Fruit fly (Drosophila melanogaster) whole organism, prepupa: Measurements from ENCODE around the gene Ubr1.

ENCODE experiments used
- Blimp-1 ChIP-seq: fragments of 200-800 bp; sonication (Bioruptor generic); optimal IDR thresholded peaks from 3 replicates; lab custom pipeline; 2017; ENCODE audit warnings: missing biosample characterization, missing genetic modification characterization, mild to moderate bottlenecking, moderate library complexity, missing genetic modification reagents
- CG10631 ChIP-seq: fragments of 200-800 bp; sonication (Bioruptor generic); optimal IDR thresholded peaks from 2 replicates; lab custom pipeline; 2016; ENCODE audit warnings: missing biosample characterization, missing genetic modification characterization
- CG10669 ChIP-seq: fragments of 200-800 bp; sonication (Bioruptor generic); optimal IDR thresholded peaks from 3 replicates; lab custom pipeline; 2018; ENCODE audit warnings: missing biosample characterization, mild to moderate bottlenecking, missing genetic modification characterization, moderate library complexity
- CG11294 ChIP-seq: fragments of 200-800 bp; sonication (Bioruptor generic); IDR thresholded peaks from 2 replicates; pipeline ENCODE4 v1.3.6; 2022; ENCODE audit warnings: missing biosample characterization, missing genetic modification characterization
- CG11762 ChIP-seq: fragments of 200-800 bp; sonication (Bioruptor generic); optimal IDR thresholded peaks from 3 replicates; lab custom pipeline; 2016; ENCODE audit warnings: missing biosample characterization, missing genetic modification characterization; ENCODE audit not compliant: insufficient read depth
- CG15336 ChIP-seq: fragments of 200-800 bp; sonication (Bioruptor generic); IDR thresholded peaks from 2 replicates; pipeline ENCODE4 v1.3.6; 2022; ENCODE audit warnings: missing biosample characterization, missing genetic modification characterization
- CG1621 ChIP-seq: fragments of 200-800 bp; sonication (Bioruptor generic); optimal IDR thresholded peaks from 3 replicates; lab custom pipeline; 2018; ENCODE audit warnings: missing biosample characterization, mild to moderate bottlenecking, missing genetic modification characterization
- CG16779 ChIP-seq: fragments of 200-800 bp; sonication (Bioruptor generic); optimal IDR thresholded peaks from 3 replicates; lab custom pipeline; 2017; ENCODE audit warnings: missing biosample characterization, mild to moderate bottlenecking, missing genetic modification characterization
- CG3032 ChIP-seq: fragments of 200-800 bp; optimal IDR thresholded peaks from 2 replicates; lab custom pipeline; 2019; ENCODE audit warnings: missing biosample characterization, mild to moderate bottlenecking, missing genetic modification characterization, moderate library complexity
- CG31627 ChIP-seq: fragments of 200-800 bp; sonication (Bioruptor generic); optimal IDR thresholded peaks from 3 replicates; lab custom pipeline; 2016; ENCODE audit warnings: missing biosample characterization, missing genetic modification characterization
- CG32006 ChIP-seq: fragments of 200-800 bp; sonication (Bioruptor generic); optimal IDR thresholded peaks from 3 replicates; lab custom pipeline; 2017; ENCODE audit warnings: missing biosample characterization, mild to moderate bottlenecking, missing genetic modification characterization
- CG34406 ChIP-seq: fragments of 200-800 bp; sonication (Bioruptor generic); optimal IDR thresholded peaks from 3 replicates; lab custom pipeline; 2016; ENCODE audit warnings: missing biosample characterization, missing genetic modification characterization
- CG3919 ChIP-seq: fragments of 200-800 bp; sonication (Bioruptor generic); optimal IDR thresholded peaks from 3 replicates; lab custom pipeline; 2016; ENCODE audit warnings: missing biosample characterization, missing genetic modification characterization
- CG4318 ChIP-seq: fragments of 200-800 bp; sonication (Bioruptor generic); optimal IDR thresholded peaks from 3 replicates; lab custom pipeline; 2017; ENCODE audit warnings: missing biosample characterization, mild to moderate bottlenecking, missing genetic modification characterization
- CG6163 ChIP-seq: fragments of 200-800 bp; sonication (Bioruptor generic); IDR thresholded peaks from 3 replicates; pipeline ENCODE4 v1.3.6; 2022; ENCODE audit warnings: missing biosample characterization, missing genetic modification characterization
- CG6276 ChIP-seq: fragments of 200-800 bp; sonication (Bioruptor generic); optimal IDR thresholded peaks from 2 replicates; lab custom pipeline; 2017; ENCODE audit warnings: missing biosample characterization, mild to moderate bottlenecking, missing genetic modification characterization
- CG6792 ChIP-seq: fragments of 200-800 bp; sonication (Bioruptor generic); optimal IDR thresholded peaks from 3 replicates; lab custom pipeline; 2016; ENCODE audit warnings: missing biosample characterization, missing genetic modification characterization
- CG6808 ChIP-seq: fragments of 200-800 bp; sonication (Bioruptor generic); optimal IDR thresholded peaks from 3 replicates; lab custom pipeline; 2017; ENCODE audit warnings: missing biosample characterization, missing genetic modification characterization, mild to moderate bottlenecking, moderate library complexity, missing genetic modification reagents
- CG7368 ChIP-seq: fragments of 200-800 bp; sonication (Bioruptor generic); optimal IDR thresholded peaks from 3 replicates; lab custom pipeline; 2016; ENCODE audit warnings: missing biosample characterization, missing genetic modification characterization
- CG8119 ChIP-seq: fragments of 200-800 bp; sonication (Bioruptor generic); IDR thresholded peaks from 3 replicates; pipeline ENCODE4 v1.3.6; 2022; ENCODE audit warnings: missing biosample characterization, missing genetic modification characterization
- CG8319 ChIP-seq: fragments of 200-800 bp; sonication (Bioruptor generic); optimal IDR thresholded peaks from 3 replicates; lab custom pipeline; 2016; ENCODE audit warnings: missing biosample characterization, missing genetic modification characterization
- CG8632 ChIP-seq: fragments of 200-800 bp; sonication (Bioruptor generic); optimal IDR thresholded peaks from 3 replicates; lab custom pipeline; 2016; ENCODE audit warnings: missing biosample characterization, missing genetic modification characterization
- CG9139 ChIP-seq: fragments of 200-800 bp; sonication (Bioruptor generic); optimal IDR thresholded peaks from 3 replicates; lab custom pipeline; 2017; ENCODE audit warnings: missing biosample characterization, mild to moderate bottlenecking, missing genetic modification characterization
- Eip75B ChIP-seq: fragments of 200-800 bp; sonication (Bioruptor generic); optimal IDR thresholded peaks from 3 replicates; lab custom pipeline; 2016; ENCODE audit warnings: missing biosample characterization, missing genetic modification characterization
- Eip78C ChIP-seq: fragments of 200-800 bp; sonication (Bioruptor generic); peaks from one replicate; lab custom pipeline; 2016; ENCODE audit warnings: missing biosample characterization, missing genetic modification characterization
- Eip93F ChIP-seq: fragments of 200-800 bp; sonication (Bioruptor generic); optimal IDR thresholded peaks from 2 replicates; lab custom pipeline; 2016; ENCODE audit warnings: missing biosample characterization, mild to moderate bottlenecking, missing genetic modification characterization
- Ets21C ChIP-seq: fragments of 200-800 bp; sonication (Bioruptor generic); optimal IDR thresholded peaks from 3 replicates; lab custom pipeline; 2016; ENCODE audit warnings: missing biosample characterization, missing genetic modification characterization
- Ets96B ChIP-seq: fragments of 200-800 bp; optimal IDR thresholded peaks from 2 replicates; lab custom pipeline; 2019; ENCODE audit warnings: missing biosample characterization, mild to moderate bottlenecking, missing genetic modification characterization, moderate library complexity
- Gug ChIP-seq: fragments of 200-800 bp; sonication (Bioruptor generic); IDR thresholded peaks from 2 replicates; pipeline ENCODE4 v1.3.6; 2022; ENCODE audit warnings: missing biosample characterization, missing genetic modification characterization
- Hr38 ChIP-seq: sonication (Bioruptor generic); optimal IDR thresholded peaks from 2 replicates; lab custom pipeline; 2016; ENCODE audit warnings: missing biosample characterization, missing genetic modification characterization
- Hr39 ChIP-seq: fragments of 200-800 bp; sonication (Bioruptor generic); optimal IDR thresholded peaks from 2 replicates; lab custom pipeline; 2016; ENCODE audit warnings: missing biosample characterization, missing genetic modification characterization
- Lpt ChIP-seq: fragments of 200-800 bp; sonication (Bioruptor generic); optimal IDR thresholded peaks from 3 replicates; lab custom pipeline; 2016; ENCODE audit warnings: missing biosample characterization, missing genetic modification characterization
- OdsH ChIP-seq: fragments of 200-800 bp; sonication (Bioruptor generic); optimal IDR thresholded peaks from 3 replicates; lab custom pipeline; 2016; ENCODE audit warnings: missing biosample characterization, missing genetic modification characterization
- Smox ChIP-seq: fragments of 200-800 bp; sonication (Bioruptor generic); optimal IDR thresholded peaks from 3 replicates; lab custom pipeline; 2016; ENCODE audit warnings: missing biosample characterization, missing genetic modification characterization
- Sox102F ChIP-seq: fragments of 200-800 bp; sonication (Bioruptor generic); optimal IDR thresholded peaks from 2 replicates; lab custom pipeline; 2016; ENCODE audit warnings: missing biosample characterization, mild to moderate bottlenecking, missing genetic modification characterization
- Sox14 ChIP-seq: fragments of 200-800 bp; sonication (Bioruptor generic); optimal IDR thresholded peaks from 3 replicates; lab custom pipeline; 2016; ENCODE audit warnings: missing biosample characterization, missing genetic modification characterization
- Sox15 ChIP-seq: fragments of 200-800 bp; sonication (Bioruptor generic); optimal IDR thresholded peaks from 3 replicates; lab custom pipeline; 2016; ENCODE audit warnings: missing biosample characterization, missing genetic modification characterization
- achi ChIP-seq: fragments of 200-800 bp; sonication (Bioruptor generic); optimal IDR thresholded peaks from 3 replicates; lab custom pipeline; 2016; ENCODE audit warnings: missing biosample characterization, missing genetic modification characterization
- acj6 ChIP-seq: fragments of 200-800 bp; sonication (Bioruptor generic); optimal IDR thresholded peaks from 3 replicates; lab custom pipeline; 2016; ENCODE audit warnings: missing biosample characterization, missing genetic modification characterization
- dac ChIP-seq: fragments of 200-800 bp; sonication (Bioruptor generic); optimal IDR thresholded peaks from 2 replicates; lab custom pipeline; 2017; ENCODE audit warnings: missing biosample characterization, mild to moderate bottlenecking, missing genetic modification characterization
- dsx ChIP-seq: fragments of 200-800 bp; optimal IDR thresholded peaks from 3 replicates; lab custom pipeline; 2019; ENCODE audit warnings: missing biosample characterization, mild to moderate bottlenecking, missing genetic modification characterization, moderate library complexity; ENCODE audit not compliant: poor library complexity, severe bottlenecking
- eg ChIP-seq: fragments of 200-800 bp; sonication (Bioruptor generic); IDR thresholded peaks from 3 replicates; pipeline ENCODE4 v1.3.6; 2022; ENCODE audit warnings: missing biosample characterization, missing genetic modification characterization
- fd59A ChIP-seq: fragments of 200-800 bp; sonication (Bioruptor generic); optimal IDR thresholded peaks from 2 replicates; lab custom pipeline; 2017; ENCODE audit warnings: missing biosample characterization, mild to moderate bottlenecking, missing genetic modification characterization, missing genetic modification reagents
- fd85E ChIP-seq: fragments of 200-800 bp; sonication (Bioruptor generic); optimal IDR thresholded peaks from 3 replicates; lab custom pipeline; 2016; ENCODE audit warnings: missing biosample characterization, missing genetic modification characterization
- fkh ChIP-seq: fragments of 200-800 bp; sonication (Bioruptor generic); optimal IDR thresholded peaks from 3 replicates; lab custom pipeline; 2017; ENCODE audit warnings: missing biosample characterization, mild to moderate bottlenecking, missing genetic modification characterization, moderate library complexity
- lz ChIP-seq: fragments of 200-800 bp; sonication (Bioruptor generic); optimal IDR thresholded peaks from 3 replicates; lab custom pipeline; 2016; ENCODE audit warnings: missing biosample characterization, missing genetic modification characterization
- net ChIP-seq: fragments of 200-800 bp; sonication (Bioruptor generic); optimal IDR thresholded peaks from 3 replicates; lab custom pipeline; 2016; ENCODE audit warnings: missing biosample characterization, missing genetic modification characterization
- salr ChIP-seq, 2 experiments: fragments of 200-800 bp; sonication (Bioruptor generic); optimal IDR thresholded peaks; 3 replicates each; lab custom pipeline; 2016 to 2018; ENCODE audit warnings: missing biosample characterization in 2 of 2, missing genetic modification characterization in 2 of 2, mild to moderate bottlenecking in 1 of 2
- spab ChIP-seq: fragments of 200-800 bp; sonication (Bioruptor generic); optimal IDR thresholded peaks from 2 replicates; lab custom pipeline; 2017; ENCODE audit warnings: missing biosample characterization, mild to moderate bottlenecking, missing genetic modification characterization, missing genetic modification reagents
- ss ChIP-seq, 2 experiments: fragments of 200-800 bp; sonication (Bioruptor generic); optimal IDR thresholded peaks; 2 replicates in 1 of 2; 3 replicates in 1 of 2; lab custom pipeline; 2017 to 2018; ENCODE audit warnings: mild to moderate bottlenecking in 2 of 2, missing biosample characterization in 2 of 2, missing genetic modification characterization in 2 of 2, moderate library complexity in 1 of 2
- svp ChIP-seq: fragments of 200-800 bp; sonication (Bioruptor generic); peaks from one replicate; lab custom pipeline; 2016; ENCODE audit warnings: missing biosample characterization, missing genetic modification characterization
- topi ChIP-seq: fragments of 200-800 bp; sonication (Bioruptor generic); optimal IDR thresholded peaks from 3 replicates; lab custom pipeline; 2016; ENCODE audit warnings: missing biosample characterization, missing genetic modification characterization
- vri ChIP-seq: fragments of 200-800 bp; sonication (Bioruptor generic); optimal IDR thresholded peaks from 3 replicates; lab custom pipeline; 2016; ENCODE audit warnings: missing biosample characterization, mild to moderate bottlenecking, missing genetic modification characterization

The Ubr1 gene

DNA sequence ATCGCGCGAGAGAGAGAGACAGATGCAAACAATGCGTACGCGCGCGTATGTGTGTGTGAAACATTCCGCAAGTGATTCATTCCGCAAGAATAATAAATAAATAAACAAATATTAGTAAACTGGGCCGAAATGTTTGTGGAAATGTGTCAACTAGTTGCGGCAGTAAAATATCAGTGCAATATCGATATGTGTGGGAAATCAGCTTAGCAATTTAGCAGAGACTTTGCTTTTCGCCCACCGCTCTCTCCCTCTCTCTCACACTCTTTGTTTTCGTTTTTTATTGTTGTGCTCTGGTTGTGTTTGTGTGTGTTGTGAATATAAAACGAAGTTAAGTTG, 25.0 kb downstream of the Ubr1 start:
- TF ChIP-seq achi (GFP tag; lab: Kevin White, UChicago) (no peak), CG6276 (peak; percentile 42), CG11294 (GFP tag; lab: Robert Waterston, UW) (no peak), fd85E (GFP tag; lab: Kevin White, UChicago) (no peak), eg (GFP tag; lab: Robert Waterston, UW) (no peak), Ets96B (no peak), CG11762 (GFP tag; lab: Kevin White, UChicago) (no peak), CG3919 (no peak), svp (no peak), CG6792 (GFP tag; lab: Kevin White, UChicago) (no peak), CG10631 (GFP tag; lab: Kevin White, UChicago) (no peak), fd59A (no peak), CG31627 (no peak), CG3032 (no peak), Eip93F (GFP tag; lab: Kevin White, UChicago) (peak; percentile 6), CG10669 (GFP tag; lab: Kevin White, UChicago) (no peak), CG1621 (tag; lab: Kevin White, UChicago) (peak; percentile 10), CG6163 (no peak), Hr39 (GFP tag; lab: Kevin White, UChicago) (no peak), vri (GFP tag; lab: Kevin White, UChicago) (no peak), Gug (GFP tag; lab: Robert Waterston, UW) (no peak), dac (GFP tag; lab: Kevin White, UChicago) (no peak), Hr38 (GFP tag; lab: Kevin White, UChicago) (no peak), CG9139 (GFP tag; lab: Kevin White, UChicago) (no peak), CG16779 (tag; lab: Kevin White, UChicago) (no peak), CG6808 (GFP tag; lab: Kevin White, UChicago) (peak; percentile 36), topi (peak; percentile 16), Sox14 (GFP tag; lab: Kevin White, UChicago) (peak; percentile 60), OdsH (GFP tag; lab: Kevin White, UChicago) (no peak), Lpt (GFP tag; lab: Kevin White, UChicago) (no peak), acj6 (GFP tag; lab: Kevin White, UChicago) (no peak), CG15336 (GFP tag; lab: Robert Waterston, UW) (0 out of 2 replicates have a peak, but pooled peaks have one; percentile 19), lz (GFP tag; lab: Kevin White, UChicago) (no peak), CG4318 (GFP tag; lab: Kevin White, UChicago) (no peak), salr (GFP tag; optimal IDR thresholded peaks at IDR 0.05; lab: Kevin White, UChicago) (no peak), fkh (GFP tag; lab: Kevin White, UChicago) (peak; percentile 62), Eip78C (GFP tag; lab: Kevin White, UChicago) (peak; percentile 43), Eip75B (GFP tag; lab: Kevin White, UChicago) (no peak), Sox15 (GFP tag; lab: Kevin White, UChicago) (no peak), CG32006 (no peak), Blimp-1 (GFP tag; lab: Kevin White, UChicago) (peak; percentile 50), ss (GFP tag; optimal IDR thresholded peaks at IDR 0.05; lab: Kevin White, UChicago) (peak; percentile 41 to 54), Ets21C (no peak), CG8319 (GFP tag; lab: Kevin White, UChicago) (no peak), Sox102F (no peak), dsx (GFP tag; lab: Kevin White, UChicago) (no peak), CG8632 (GFP tag; lab: Kevin White, UChicago) (no peak), net (GFP tag; lab: Kevin White, UChicago) (no peak), CG7368 (no peak), CG34406 (GFP tag; lab: Kevin White, UChicago) (no peak), CG8119 (GFP tag; lab: Robert Waterston, UW) (no peak), spab (GFP tag; lab: Kevin White, UChicago) (no peak), Smox (GFP tag; lab: Kevin White, UChicago) (no peak)
